Fruit fly (Drosophila melanogaster): Measurements from ENCODE around the gene Tgi.

The Tgi gene

DNA sequence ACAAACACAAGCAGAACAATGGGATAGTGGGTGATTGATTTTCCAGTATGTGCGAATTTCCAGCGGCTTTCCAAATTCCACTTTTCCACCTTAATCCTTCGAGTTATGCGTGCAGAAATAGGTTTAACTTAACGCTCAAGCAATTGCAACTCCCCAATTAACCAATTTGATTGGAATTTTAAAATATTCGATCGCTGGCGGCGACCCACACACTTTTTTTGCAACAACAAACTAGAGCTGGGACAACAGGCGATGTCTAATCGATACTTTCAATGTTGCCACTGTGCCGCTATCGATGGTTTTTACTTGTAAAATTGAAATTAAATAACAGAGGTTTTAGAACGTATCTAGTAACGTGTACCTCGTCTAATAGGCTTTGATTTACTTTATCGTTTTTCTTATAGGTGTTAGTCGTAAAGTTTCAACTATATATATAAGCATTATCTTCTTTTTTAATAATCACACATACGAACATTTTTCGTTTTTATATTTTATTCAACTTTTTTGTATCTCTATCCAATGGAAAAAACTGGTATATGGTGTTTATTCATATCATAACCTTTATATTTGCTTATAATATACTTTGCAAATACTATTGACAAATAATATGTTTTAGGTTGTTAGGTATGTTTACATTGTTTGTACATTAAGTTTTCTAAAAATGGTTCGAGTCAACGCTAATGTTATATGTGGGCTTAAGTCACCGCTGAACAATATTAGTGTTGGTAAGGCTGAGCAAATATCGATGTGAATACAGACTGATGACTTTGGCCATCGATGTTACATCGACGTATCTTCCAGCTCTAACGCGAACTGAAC, at the start of gene Tgi, which contains the start of gene Abp1 (continued):
- peak; percentile 87 for TF ChIP-seq CG15514 (GFP tag; optimal IDR thresholded peaks at IDR 0.05)
- peak in 1 of 3 experiments; percentile 37 for TF ChIP-seq lola (GFP tag; optimal IDR thresholded peaks at IDR 0.05)
- no peak for TF ChIP-seq Elba2 (GFP tag; optimal IDR thresholded peaks at IDR 0.05)
- TF ChIP-seq CG9817 (tag; optimal IDR thresholded peaks at IDR 0.05): peak; percentile 36
- TF ChIP-seq hbn (GFP tag; IDR thresholded peaks at IDR 0.05; ENCODE audit: partially characterized antibody): peak; percentile 64
- no peak for TF ChIP-seq Meics (GFP tag; optimal IDR thresholded peaks at IDR 0.05)
- peak; percentile 16 for TF ChIP-seq CG3995 (GFP tag; optimal IDR thresholded peaks at IDR 0.05)
- TF ChIP-seq HLH54F (GFP tag; optimal IDR thresholded peaks at IDR 0.05): peak; percentile 37
- no peak for TF ChIP-seq croc (GFP tag; conservative IDR thresholded peaks at IDR 0.05)
- no peak for TF ChIP-seq gce (GFP tag; IDR thresholded peaks at IDR 0.05)
- no peak for TF ChIP-seq CG7357 (GFP tag; IDR thresholded peaks at IDR 0.05)
- peak; percentile 33 for TF ChIP-seq row (GFP tag; IDR thresholded peaks at IDR 0.05)
- peak; percentile 92 for TF ChIP-seq Med (GFP tag)
- peak; percentile 90 for TF ChIP-seq CG6791 (GFP tag; IDR thresholded peaks at IDR 0.05; ENCODE audit: partially characterized antibody)
- TF ChIP-seq Fer3 (tag; optimal IDR thresholded peaks at IDR 0.05): no peak
- TF ChIP-seq CG1647 (GFP tag; optimal IDR thresholded peaks at IDR 0.05): peak; percentile 43
- no peak for TF ChIP-seq Mad (GFP tag; optimal IDR thresholded peaks at IDR 0.05)
- TF ChIP-seq jing (GFP tag; optimal IDR thresholded peaks at IDR 0.05): no peak
- TF ChIP-seq Dll (GFP tag; IDR thresholded peaks at IDR 0.05; ENCODE audit: partially characterized antibody): peak; percentile 80
- peak; percentile 41 for TF ChIP-seq Abd-B (GFP tag; optimal IDR thresholded peaks at IDR 0.05)
- no peak for TF ChIP-seq Fer2 (tag; optimal IDR thresholded peaks at IDR 0.05)
- TF ChIP-seq CG7786 (GFP tag; optimal IDR thresholded peaks at IDR 0.05): peak; percentile 55
- TF ChIP-seq nerfin-2 (GFP tag; IDR thresholded peaks at IDR 0.05; ENCODE audit: partially characterized antibody): peak; percentile 62
- TF ChIP-seq CG31441 (GFP tag; IDR thresholded peaks at IDR 0.05): peak; percentile 16; the same call in 1 of the 2 replicates
- TF ChIP-seq shn (GFP tag; optimal IDR thresholded peaks at IDR 0.05): peak; percentile 20
- TF ChIP-seq CG5245 (GFP tag; optimal IDR thresholded peaks at IDR 0.05): no peak
- peak; percentile 66 for TF ChIP-seq CoRest (tag; optimal IDR thresholded peaks at IDR 0.05)
- no peak for TF ChIP-seq cwo (GFP tag; optimal IDR thresholded peaks at IDR 0.05)
- peak; percentile 79 for TF ChIP-seq ato (GFP tag; IDR thresholded peaks at IDR 0.05; ENCODE audit: partially characterized antibody)
- TF ChIP-seq CHES-1-like (GFP tag; optimal IDR thresholded peaks at IDR 0.05): peak; percentile 47
- no peak for TF ChIP-seq CG31224 (GFP tag; IDR thresholded peaks at IDR 0.05)
- peak; percentile 29 for TF ChIP-seq Dad (GFP tag; optimal IDR thresholded peaks at IDR 0.05)
- peak; percentile 34 for TF ChIP-seq MESR4 (GFP tag; optimal IDR thresholded peaks at IDR 0.05)
- no peak for TF ChIP-seq jigr1 (GFP tag; IDR thresholded peaks at IDR 0.05)
- peak; percentile 93 for TF ChIP-seq Dref (GFP tag; IDR thresholded peaks at IDR 0.05)
- no peak for TF ChIP-seq CG4424 (GFP tag; optimal IDR thresholded peaks at IDR 0.05)
- TF ChIP-seq B-H2 (GFP tag; optimal IDR thresholded peaks at IDR 0.05): peak; percentile 72
- no peak for TF ChIP-seq CG11560 (tag; IDR thresholded peaks at IDR 0.05)
- TF ChIP-seq CG13624 (GFP tag; optimal IDR thresholded peaks at IDR 0.05): peak; percentile 60
- TF ChIP-seq NC2α (GFP tag; optimal IDR thresholded peaks at IDR 0.05): no peak
- TF ChIP-seq CG12744 (GFP tag; optimal IDR thresholded peaks at IDR 0.05): peak; percentile 15
- no peak for TF ChIP-seq kay (GFP tag; optimal IDR thresholded peaks at IDR 0.05)
- no peak for TF ChIP-seq luna (GFP tag; optimal IDR thresholded peaks at IDR 0.05)
- peak; percentile 10 for TF ChIP-seq CG18476 (GFP tag; optimal IDR thresholded peaks at IDR 0.05)
- no peak for TF ChIP-seq CG10274 (GFP tag; optimal IDR thresholded peaks at IDR 0.05)
- TF ChIP-seq CG10654 (GFP tag; optimal IDR thresholded peaks at IDR 0.05): peak; percentile 2
- no peak for TF ChIP-seq cas (GFP tag; IDR thresholded peaks at IDR 0.05)
- no peak for TF ChIP-seq twi (tag; optimal IDR thresholded peaks at IDR 0.05)
- no peak for TF ChIP-seq dan (GFP tag; IDR thresholded peaks at IDR 0.05)
- TF ChIP-seq yki (optimal IDR thresholded peaks at IDR 0.05): no peak
